Fruit fly (Drosophila melanogaster) whole organism, embryonic: ENCODE measurements around the gene Cpr11A.

Source experiments
- Adf1 ChIP-seq: fragments of 200-800 bp; sonication (Bioruptor generic); IDR thresholded peaks from 2 replicates; pipeline ENCODE4 v1.3.6; 2022; ENCODE audit warnings: missing biosample characterization, missing genetic modification characterization
- Asciz ChIP-seq: fragments of 200-800 bp; sonication (Bioruptor generic); optimal IDR thresholded peaks from 2 replicates; lab custom pipeline; 2017; ENCODE audit warnings: missing biosample characterization, mild to moderate bottlenecking, missing genetic modification characterization, missing genetic modification reagents
- CG12391 ChIP-seq: fragments of 200-800 bp; sonication (Bioruptor generic); optimal IDR thresholded peaks from 3 replicates; lab custom pipeline; 2018; ENCODE audit warnings: missing biosample characterization, mild to moderate bottlenecking, missing genetic modification characterization, moderate library complexity
- CG13424 ChIP-seq: fragments of 200-800 bp; sonication (Bioruptor generic); optimal IDR thresholded peaks from 2 replicates; lab custom pipeline; 2019; ENCODE audit warnings: missing biosample characterization, mild to moderate bottlenecking, missing genetic modification characterization, moderate library complexity
- CG15514 ChIP-seq: fragments of 200-800 bp; sonication (Bioruptor generic); optimal IDR thresholded peaks from 3 replicates; lab custom pipeline; 2017; ENCODE audit warnings: missing biosample characterization, missing genetic modification characterization, mild to moderate bottlenecking, moderate library complexity, missing genetic modification reagents
- CG17186 ChIP-seq: fragments of 200-800 bp; sonication (Bioruptor generic); optimal IDR thresholded peaks from 3 replicates; lab custom pipeline; 2017; ENCODE audit warnings: missing biosample characterization, missing genetic modification reagents, missing genetic modification characterization
- CG17802 ChIP-seq: fragments of 200-800 bp; sonication (Bioruptor generic); optimal IDR thresholded peaks from 2 replicates; lab custom pipeline; 2018; ENCODE audit warnings: missing biosample characterization, mild to moderate bottlenecking, missing genetic modification characterization, moderate library complexity
- CG18262 ChIP-seq: fragments of 200-800 bp; optimal IDR thresholded peaks from 3 replicates; lab custom pipeline; 2019; ENCODE audit warnings: missing biosample characterization, mild to moderate bottlenecking, missing genetic modification characterization, moderate library complexity
- CG18599 ChIP-seq: fragments of 200-800 bp; sonication (Bioruptor generic); optimal IDR thresholded peaks from 3 replicates; lab custom pipeline; 2017; ENCODE audit warnings: missing biosample characterization, missing genetic modification characterization, mild to moderate bottlenecking, moderate library complexity, missing genetic modification reagents
- CG30403 ChIP-seq: fragments of 200-800 bp; sonication (Bioruptor generic); optimal IDR thresholded peaks from 3 replicates; lab custom pipeline; 2016; ENCODE audit warnings: missing biosample characterization, missing genetic modification characterization
- CG32532 ChIP-seq: fragments of 200-800 bp; sonication (Bioruptor generic); IDR thresholded peaks from 2 replicates; pipeline ENCODE4 v1.3.6; 2022; ENCODE audit warnings: missing biosample characterization, missing genetic modification characterization
- CG3995 ChIP-seq: fragments of 200-800 bp; sonication (Bioruptor generic); optimal IDR thresholded peaks from 3 replicates; lab custom pipeline; 2016; ENCODE audit warnings: missing biosample characterization, missing genetic modification characterization
- CG4820 ChIP-seq: fragments of 200-800 bp; sonication (Bioruptor generic); optimal IDR thresholded peaks from 3 replicates; lab custom pipeline; 2016; ENCODE audit warnings: missing biosample characterization, missing genetic modification characterization
- CG7372 ChIP-seq: fragments of 200-800 bp; sonication (Bioruptor generic); IDR thresholded peaks from 2 replicates; pipeline ENCODE4 v1.3.6; 2022; ENCODE audit warnings: missing biosample characterization, missing genetic modification characterization
- CG7839 ChIP-seq: fragments of 200-800 bp; sonication (Bioruptor generic); optimal IDR thresholded peaks from 3 replicates; lab custom pipeline; 2018; ENCODE audit warnings: missing biosample characterization, mild to moderate bottlenecking, missing genetic modification characterization, moderate library complexity
- CG9727 ChIP-seq: fragments of 200-800 bp; sonication (Bioruptor generic); optimal IDR thresholded peaks from 3 replicates; lab custom pipeline; 2017; ENCODE audit warnings: missing biosample characterization, mild to moderate bottlenecking, missing genetic modification characterization
- CG9932 ChIP-seq: fragments of 200-800 bp; sonication (Bioruptor generic); IDR thresholded peaks from 2 replicates; pipeline ENCODE4 v1.3.6; 2022; ENCODE audit warnings: missing biosample characterization, missing genetic modification characterization
- D19A ChIP-seq: fragments of 200-800 bp; optimal IDR thresholded peaks from 3 replicates; lab custom pipeline; 2019; ENCODE audit warnings: missing biosample characterization, mild to moderate bottlenecking, missing genetic modification characterization, moderate library complexity
- Dip2 ChIP-seq: fragments of 200-800 bp; sonication (Bioruptor generic); IDR thresholded peaks from 2 replicates; pipeline ENCODE4 v1.3.6; 2022; ENCODE audit warnings: missing biosample characterization, missing genetic modification characterization
- Doc2 ChIP-seq: fragments of 200-800 bp; sonication (Bioruptor generic); IDR thresholded peaks from 2 replicates; pipeline ENCODE4 v1.3.6; 2022; ENCODE audit warnings: missing biosample characterization, missing genetic modification characterization
- Eip74EF ChIP-seq, 2 experiments: fragments of 200-800 bp in 1 of 2; fragments of >200 bp in 1 of 2; sonication (Bioruptor generic) in 1 of 2; optimal IDR thresholded peaks; 2 replicates each; lab custom pipeline; 2017 to 2019; ENCODE audit warnings: missing biosample characterization in 2 of 2, missing genetic modification characterization in 2 of 2, mild to moderate bottlenecking in 1 of 2, moderate library complexity in 1 of 2
- Fer3 ChIP-seq: fragments of 200-800 bp; sonication (Bioruptor generic); optimal IDR thresholded peaks from 2 replicates; lab custom pipeline; 2018; ENCODE audit warnings: missing biosample characterization, mild to moderate bottlenecking, missing genetic modification characterization, moderate library complexity
- HmgZ ChIP-seq: fragments of 200-800 bp; sonication (Bioruptor generic); optimal IDR thresholded peaks from 2 replicates; lab custom pipeline; 2018; ENCODE audit warnings: missing biosample characterization, mild to moderate bottlenecking, missing genetic modification characterization
- Hmr ChIP-seq: fragments of 200-800 bp; sonication (Bioruptor generic); optimal IDR thresholded peaks from 3 replicates; lab custom pipeline; 2017; ENCODE audit warnings: mild to moderate bottlenecking, missing biosample characterization, missing genetic modification reagents, missing genetic modification characterization
- Hr51 ChIP-seq, 2 experiments: fragments of 200-800 bp; sonication (Bioruptor generic); optimal IDR thresholded peaks; 2 replicates in 1 of 2; 3 replicates in 1 of 2; lab custom pipeline; 2016 to 2018; ENCODE audit warnings: missing biosample characterization in 2 of 2, missing genetic modification characterization in 2 of 2, mild to moderate bottlenecking in 1 of 2, moderate library complexity in 1 of 2
- Meics ChIP-seq: fragments of 200-800 bp; sonication (Bioruptor generic); optimal IDR thresholded peaks from 2 replicates; lab custom pipeline; 2017; ENCODE audit warnings: missing biosample characterization, mild to moderate bottlenecking, missing genetic modification characterization
- Nf-YC ChIP-seq: fragments of 200-800 bp; optimal IDR thresholded peaks from 3 replicates; lab custom pipeline; 2019; ENCODE audit warnings: missing biosample characterization, mild to moderate bottlenecking, missing genetic modification characterization, moderate library complexity
- PHDP ChIP-seq: fragments of 200-800 bp; sonication (Bioruptor generic); optimal IDR thresholded peaks from 3 replicates; lab custom pipeline; 2018; ENCODE audit warnings: missing biosample characterization, mild to moderate bottlenecking, missing genetic modification characterization, moderate library complexity
- Xrp1 ChIP-seq: fragments of 200-800 bp; sonication (Bioruptor generic); IDR thresholded peaks from 2 replicates; pipeline ENCODE4 v1.3.6; 2022; ENCODE audit warnings: missing biosample characterization, missing genetic modification characterization
- abd-A ChIP-seq: fragments of 200-800 bp; sonication (Bioruptor generic); optimal IDR thresholded peaks from 3 replicates; lab custom pipeline; 2019; ENCODE audit warnings: missing biosample characterization, mild to moderate bottlenecking, missing genetic modification characterization, moderate library complexity
- ac ChIP-seq: fragments of 200-800 bp; sonication (Bioruptor generic); optimal IDR thresholded peaks from 3 replicates; lab custom pipeline; 2017; ENCODE audit warnings: missing biosample characterization, mild to moderate bottlenecking, missing genetic modification characterization
- cas ChIP-seq: fragments of 200-800 bp; sonication (Bioruptor generic); IDR thresholded peaks from 2 replicates; pipeline ENCODE4 v1.3.6; 2022; ENCODE audit warnings: missing biosample characterization, missing genetic modification characterization
- cg ChIP-seq: fragments of 200-800 bp; sonication (Bioruptor generic); optimal IDR thresholded peaks from 3 replicates; lab custom pipeline; 2019; ENCODE audit warnings: missing biosample characterization, mild to moderate bottlenecking, missing genetic modification characterization, moderate library complexity
- cwo ChIP-seq: fragments of 200-800 bp; sonication (Bioruptor generic); optimal IDR thresholded peaks from 3 replicates; lab custom pipeline; 2017; ENCODE audit warnings: missing biosample characterization, missing genetic modification characterization, mild to moderate bottlenecking, moderate library complexity, missing genetic modification reagents
- dmrt11E ChIP-seq: fragments of 200-800 bp; sonication (Bioruptor generic); optimal IDR thresholded peaks from 3 replicates; lab custom pipeline; 2018; ENCODE audit warnings: missing biosample characterization, mild to moderate bottlenecking, missing genetic modification characterization, moderate library complexity
- dmrt99B ChIP-seq: fragments of 200-800 bp; sonication (Bioruptor generic); optimal IDR thresholded peaks from 2 replicates; lab custom pipeline; 2018; ENCODE audit warnings: missing biosample characterization, mild to moderate bottlenecking, missing genetic modification characterization, moderate library complexity
- esg ChIP-seq: fragments of 200-800 bp; sonication (Bioruptor generic); conservative IDR thresholded peaks from 2 replicates; pipeline ENCODE4 v1.3.6; 2022; ENCODE audit warnings: missing biosample characterization, missing genetic modification characterization
- eve ChIP-seq, 2 experiments: fragments of >200 bp; optimal IDR thresholded peaks; 2 replicates each; lab custom pipeline; 2017; ENCODE audit warnings: missing biosample characterization in 2 of 2, missing genetic modification characterization in 2 of 2
- fd96Cb ChIP-seq: fragments of 200-800 bp; sonication (Bioruptor generic); optimal IDR thresholded peaks from 2 replicates; lab custom pipeline; 2018; ENCODE audit warnings: missing biosample characterization, mild to moderate bottlenecking, missing genetic modification characterization, moderate library complexity
- gce ChIP-seq: fragments of 200-800 bp; sonication (Bioruptor generic); IDR thresholded peaks from 3 replicates; pipeline ENCODE4 v1.3.6; 2022; ENCODE audit warnings: missing biosample characterization, missing genetic modification characterization
- grau ChIP-seq: fragments of 200-800 bp; optimal IDR thresholded peaks from 3 replicates; lab custom pipeline; 2019; ENCODE audit warnings: missing biosample characterization, mild to moderate bottlenecking, missing genetic modification characterization, moderate library complexity
- gro ChIP-seq: fragments of 200-800 bp; sonication (Bioruptor generic); optimal IDR thresholded peaks from 2 replicates; lab custom pipeline; 2016; ENCODE audit warnings: missing biosample characterization, missing genetic modification characterization
- gsb-n ChIP-seq: fragments of 200-800 bp; sonication (Bioruptor generic); optimal IDR thresholded peaks from 3 replicates; lab custom pipeline; 2018; ENCODE audit warnings: missing biosample characterization, mild to moderate bottlenecking, missing genetic modification characterization
- kah ChIP-seq: fragments of 200-800 bp; sonication (Bioruptor generic); optimal IDR thresholded peaks from 2 replicates; lab custom pipeline; 2018; ENCODE audit warnings: missing biosample characterization, mild to moderate bottlenecking, missing genetic modification characterization
- lab ChIP-seq: fragments of 200-800 bp; sonication (Bioruptor generic); optimal IDR thresholded peaks from 3 replicates; lab custom pipeline; 2017; ENCODE audit warnings: missing biosample characterization, missing genetic modification characterization, mild to moderate bottlenecking, moderate library complexity, missing genetic modification reagents
- sens ChIP-seq: fragments of 200-800 bp; sonication (Bioruptor generic); peaks from one replicate; lab custom pipeline; 2016; ENCODE audit warnings: missing biosample characterization, missing genetic modification characterization
- so ChIP-seq: fragments of 200-800 bp; sonication (Bioruptor generic); IDR thresholded peaks from 3 replicates; pipeline ENCODE4 v1.3.6; 2022; ENCODE audit warnings: missing biosample characterization, missing genetic modification characterization
- sob ChIP-seq: fragments of 200-800 bp; sonication (Bioruptor generic); IDR thresholded peaks from 2 replicates; pipeline ENCODE4 v1.3.6; 2022; ENCODE audit warnings: missing biosample characterization, missing genetic modification characterization
- unpg ChIP-seq: fragments of 200-800 bp; sonication (Bioruptor generic); optimal IDR thresholded peaks from 3 replicates; lab custom pipeline; 2018; ENCODE audit warnings: missing biosample characterization, mild to moderate bottlenecking, missing genetic modification characterization, moderate library complexity

The Cpr11A gene

DNA sequence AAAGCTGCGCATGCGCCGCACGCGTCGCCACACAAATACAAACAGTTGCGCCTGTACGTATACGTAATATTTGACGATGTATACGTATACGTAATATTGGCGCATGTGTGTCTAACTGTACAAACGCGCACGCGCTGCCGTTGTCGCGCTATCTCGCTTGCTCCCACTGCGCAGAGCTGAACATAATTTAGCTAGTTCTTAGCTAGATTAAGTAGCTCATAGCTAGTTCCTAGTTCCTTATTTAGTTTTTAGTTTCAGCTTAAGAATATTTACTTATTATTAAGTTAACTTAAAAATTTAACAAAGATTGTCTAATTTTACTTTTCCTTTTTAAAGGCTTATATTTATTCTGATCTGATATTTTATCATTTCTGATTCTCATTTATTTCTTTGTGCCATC, 6.5 kb upstream of the Cpr11A start (continued):
- peak; percentile 19 for TF ChIP-seq CG9727 (GFP tag; lab: Kevin White, UChicago)
- TF ChIP-seq CG12391, result peak; percentile 37
- no peak for TF ChIP-seq gce (GFP tag; lab: Robert Waterston, UW)
- peak; percentile 15 for TF ChIP-seq CG15514 (GFP tag; lab: Kevin White, UChicago)
- peak; percentile 53 for TF ChIP-seq Hmr (GFP tag; lab: Kevin White, UChicago)
- peak; percentile 22 for TF ChIP-seq Asciz (GFP tag; lab: Kevin White, UChicago)
- TF ChIP-seq fd96Cb (tag; lab: Kevin White, UChicago), result peak; percentile 12
- TF ChIP-seq CG18262 (tag; lab: Kevin White, UChicago), result peak; percentile 18
- no peak for TF ChIP-seq dmrt11E (tag; lab: Kevin White, UChicago)
- TF ChIP-seq eve (GFP tag; optimal IDR thresholded peaks at IDR 0.05; lab: Kevin White, UChicago), result no peak
- TF ChIP-seq cas (GFP tag; lab: Robert Waterston, UW), result no peak
- peak; percentile 26 for TF ChIP-seq dmrt99B (tag; lab: Kevin White, UChicago)
- no peak for TF ChIP-seq Fer3 (tag; lab: Kevin White, UChicago)
- peak; percentile 34 for TF ChIP-seq Meics (GFP tag; lab: Kevin White, UChicago)
- TF ChIP-seq grau (tag; lab: Kevin White, UChicago), result peak; percentile 60
- no peak for TF ChIP-seq CG17802 (tag; lab: Kevin White, UChicago)
- peak; percentile 32 for TF ChIP-seq PHDP (tag; lab: Kevin White, UChicago)
- TF ChIP-seq Nf-YC (tag; lab: Kevin White, UChicago), result peak; percentile 26
- TF ChIP-seq CG7372, result peak; percentile 73
- peak in 1 of 2 experiments; percentile 54 for TF ChIP-seq Hr51 (GFP tag; optimal IDR thresholded peaks at IDR 0.05; lab: Kevin White, UChicago)
- no peak for TF ChIP-seq Doc2 (GFP tag; lab: Robert Waterston, UW)
- no peak for TF ChIP-seq ac
- peak; percentile 12 for TF ChIP-seq CG30403 (GFP tag; lab: Kevin White, UChicago)
- peak; percentile 44; the same call in 1 of the 2 replicates for TF ChIP-seq CG9932 (GFP tag; lab: Robert Waterston, UW)
- peak; percentile 44 for TF ChIP-seq CG13424 (tag; lab: Kevin White, UChicago)
- peak; percentile 19 for TF ChIP-seq esg (GFP tag; lab: Robert Waterston, UW)
- no peak for TF ChIP-seq CG3995 (GFP tag; lab: Kevin White, UChicago)
- TF ChIP-seq cwo (GFP tag; lab: Kevin White, UChicago), result peak; percentile 64
- TF ChIP-seq so (GFP tag; lab: Robert Waterston, UW), result 0 out of 3 replicates have a peak, but pooled peaks have one; percentile 32
- TF ChIP-seq gro (GFP tag; lab: Kevin White, UChicago), result no peak
- TF ChIP-seq Dip2 (GFP tag; lab: Robert Waterston, UW), result no peak
- TF ChIP-seq D19A, result peak; percentile 19
- peak; percentile 11 for TF ChIP-seq abd-A (tag; lab: Kevin White, UChicago)
- no peak for TF ChIP-seq CG4820 (GFP tag; lab: Kevin White, UChicago)
- TF ChIP-seq sob, result 0 out of 2 replicates have a peak, but pooled peaks have one; percentile 27
- peak; percentile 28; the same call in 1 of the 2 replicates for TF ChIP-seq Adf1 (GFP tag; lab: Robert Waterston, UW)
- peak; percentile 54; the same call in 1 of the 2 replicates for TF ChIP-seq Xrp1 (GFP tag; lab: Robert Waterston, UW)
- TF ChIP-seq CG17186 (GFP tag; lab: Kevin White, UChicago), result no peak
- TF ChIP-seq sens (GFP tag; lab: Kevin White, UChicago), result peak; percentile 60
- peak; percentile 20 for TF ChIP-seq lab (GFP tag; lab: Kevin White, UChicago)
- no peak for TF ChIP-seq kah (GFP tag; lab: Kevin White, UChicago)
- TF ChIP-seq unpg (GFP tag; lab: Kevin White, UChicago), result peak; percentile 22
- peak; percentile 34 for TF ChIP-seq CG18599 (GFP tag; lab: Kevin White, UChicago)
- peak; percentile 54 for TF ChIP-seq cg (GFP tag; lab: Kevin White, UChicago)
- TF ChIP-seq Eip74EF (GFP tag; optimal IDR thresholded peaks at IDR 0.05; lab: Kevin White, UChicago), result peak in 1 of 2 experiments; percentile 24
- TF ChIP-seq CG32532 (GFP tag; lab: Robert Waterston, UW), result peak; percentile 27; the same call in 1 of the 2 replicates
- peak; percentile 8 for TF ChIP-seq HmgZ (tag; lab: Kevin White, UChicago)
- TF ChIP-seq CG7839 (tag; lab: Kevin White, UChicago), result peak; percentile 46
- TF ChIP-seq gsb-n (tag; lab: Kevin White, UChicago), result no peak
